Fruit fly (Drosophila melanogaster): ENCODE measurements around the gene CG34382.

CG34382 gene

dm6 chr3L:9856430-9857218 lies 22.2 kb upstream of the CG34382 start (continued):
- peak; percentile 85 for TF ChIP-seq ttk (GFP tag; IDR thresholded peaks at IDR 0.05)
- peak; percentile 14 for TF ChIP-seq kah (GFP tag; optimal IDR thresholded peaks at IDR 0.05)
- TF ChIP-seq Rfx (GFP tag; IDR thresholded peaks at IDR 0.05), result peak; percentile 72
- TF ChIP-seq cad (GFP tag; optimal IDR thresholded peaks at IDR 0.05), result no peak
- no peak for TF ChIP-seq CG3163 (GFP tag; optimal IDR thresholded peaks at IDR 0.05)
- TF ChIP-seq CG34224 (GFP tag; IDR thresholded peaks at IDR 0.05; ENCODE audit: partially characterized antibody), result no peak
- TF ChIP-seq CoRest (tag; optimal IDR thresholded peaks at IDR 0.05), result peak; percentile 88
- TF ChIP-seq Poxn (GFP tag; IDR thresholded peaks at IDR 0.05), result no peak
- peak; percentile 41; the same call in 1 of the 2 replicates for TF ChIP-seq klu (GFP tag; IDR thresholded peaks at IDR 0.05)
- TF ChIP-seq CG6765 (GFP tag; optimal IDR thresholded peaks at IDR 0.05), result no peak
- TF ChIP-seq h (optimal IDR thresholded peaks at IDR 0.05), result no peak
- TF ChIP-seq CG3407 (GFP tag; optimal IDR thresholded peaks at IDR 0.05), result peak; percentile 82
- no peak for TF ChIP-seq CG1832 (GFP tag; optimal IDR thresholded peaks at IDR 0.05)
- peak; percentile 54; the same call in 1 of the 2 replicates for TF ChIP-seq cas (GFP tag; IDR thresholded peaks at IDR 0.05)
- peak; percentile 23 for TF ChIP-seq CG4617 (GFP tag; optimal IDR thresholded peaks at IDR 0.05; ENCODE audit: borderline replicate concordance)
- TF ChIP-seq CG7987 (GFP tag; optimal IDR thresholded peaks at IDR 0.05), result no peak
- TF ChIP-seq CG11093 (GFP tag; IDR thresholded peaks at IDR 0.05), result peak; percentile 75
- peak; percentile 82 for TF ChIP-seq CG34422 (GFP tag; IDR thresholded peaks at IDR 0.05)
- TF ChIP-seq trem (tag; optimal IDR thresholded peaks at IDR 0.05), result peak; percentile 94
- TF ChIP-seq tna (GFP tag; IDR thresholded peaks at IDR 0.05; ENCODE audit: partially characterized antibody), result no peak
- TF ChIP-seq CG1529 (GFP tag; optimal IDR thresholded peaks at IDR 0.05), result peak; percentile 65
- peak; percentile 92 for TF ChIP-seq CG7839 (tag; optimal IDR thresholded peaks at IDR 0.05)
- no peak for TF ChIP-seq CG12071 (GFP tag; optimal IDR thresholded peaks at IDR 0.05)
- TF ChIP-seq CG12391 (tag; optimal IDR thresholded peaks at IDR 0.05), result peak; percentile 91
- peak; percentile 45 for TF ChIP-seq CG13296 (GFP tag; optimal IDR thresholded peaks at IDR 0.05)
- TF ChIP-seq crc (GFP tag; optimal IDR thresholded peaks at IDR 0.05), result no peak
- TF ChIP-seq CG14050 (GFP tag; IDR thresholded peaks at IDR 0.05), result peak; percentile 39; the same call in 1 of the 3 replicates
- peak; percentile 89 for TF ChIP-seq sim (GFP tag; IDR thresholded peaks at IDR 0.05)
- TF ChIP-seq fd102C (GFP tag; optimal IDR thresholded peaks at IDR 0.05), result peak; percentile 83
- TF ChIP-seq Hr39 (optimal IDR thresholded peaks at IDR 0.05), result no peak
- TF ChIP-seq luna (GFP tag; optimal IDR thresholded peaks at IDR 0.05), result no peak
- no peak for TF ChIP-seq CG31365 (tag; optimal IDR thresholded peaks at IDR 0.05)
- TF ChIP-seq CG12236 (GFP tag; optimal IDR thresholded peaks at IDR 0.05), result no peak
- TF ChIP-seq hbn (GFP tag; IDR thresholded peaks at IDR 0.05; ENCODE audit: partially characterized antibody), result no peak
- no peak for TF ChIP-seq Dip3 (GFP tag; optimal IDR thresholded peaks at IDR 0.05)
- TF ChIP-seq CG11723 (GFP tag; optimal IDR thresholded peaks at IDR 0.05), result peak; percentile 38
- TF ChIP-seq MTF-1 (GFP tag; optimal IDR thresholded peaks at IDR 0.05; ENCODE audit: borderline replicate concordance), result peak; percentile 19
- no peak for TF ChIP-seq Hmx (GFP tag; optimal IDR thresholded peaks at IDR 0.05)
- TF ChIP-seq CG14860 (GFP tag; IDR thresholded peaks at IDR 0.05; ENCODE audit: partially characterized antibody), result no peak
- TF ChIP-seq CG1602 (GFP tag; optimal IDR thresholded peaks at IDR 0.05), result peak; percentile 76
- no peak for TF ChIP-seq Trl (optimal IDR thresholded peaks at IDR 0.05)
- no peak for TF ChIP-seq Trl (GFP tag; optimal IDR thresholded peaks at IDR 0.05)
- TF ChIP-seq mam (GFP tag; optimal IDR thresholded peaks at IDR 0.05), result no peak
- 0 out of 2 replicates have a peak, but pooled peaks have one; percentile 35 for TF ChIP-seq CG5953 (GFP tag; IDR thresholded peaks at IDR 0.05)
- TF ChIP-seq tgo (GFP tag; IDR thresholded peaks at IDR 0.05), result peak; percentile 83
- no peak for TF ChIP-seq CG10274 (GFP tag; optimal IDR thresholded peaks at IDR 0.05)
- peak; percentile 84; the same call in 1 of the 3 replicates for TF ChIP-seq CG3726 (GFP tag; IDR thresholded peaks at IDR 0.05)
- no peak for TF ChIP-seq sc (optimal IDR thresholded peaks at IDR 0.05)
- TF ChIP-seq sc (GFP tag; optimal IDR thresholded peaks at IDR 0.05), result peak; percentile 79
- peak; percentile 33 for TF ChIP-seq BtbVII (GFP tag; optimal IDR thresholded peaks at IDR 0.05)
- no peak for TF ChIP-seq eve (GFP tag; optimal IDR thresholded peaks at IDR 0.05)
